Fruit fly (Drosophila melanogaster): Measurements from ENCODE around the gene CG10019.

The CG10019 gene

DNA sequence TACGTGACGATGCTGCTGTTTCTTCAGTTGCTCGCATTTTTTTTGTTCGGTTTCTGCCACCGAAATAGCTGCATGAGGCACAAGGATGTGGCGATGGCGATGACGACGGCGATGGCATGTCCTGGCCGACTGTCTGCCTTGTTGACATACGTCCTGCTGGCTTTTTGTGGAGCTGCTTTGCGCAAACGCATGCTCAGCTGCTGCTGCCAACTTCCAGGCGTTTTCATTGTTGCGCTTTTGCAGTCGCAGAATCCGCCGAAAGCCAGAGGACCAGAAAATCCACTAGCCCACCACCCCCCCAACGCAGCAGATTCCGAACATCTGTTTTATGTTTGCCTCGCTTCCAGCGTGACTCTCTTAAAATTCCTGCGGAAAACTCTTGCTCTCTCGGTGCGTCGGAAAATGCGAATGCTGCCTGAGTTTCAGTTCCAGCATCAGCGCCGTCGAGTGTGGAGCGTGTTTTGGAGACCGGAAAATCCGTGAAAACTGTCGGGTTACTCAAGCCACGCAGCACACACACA is 26.6 kb downstream of the CG10019 start, which contains the start of gene CG43707:
CG43707 (plus strand) TSS at position 426 of the 521 bp plus-strand sequence.
- TF ChIP-seq CG32006 (GFP tag; optimal IDR thresholded peaks at IDR 0.05): no peak
- TF ChIP-seq fd85E (GFP tag; optimal IDR thresholded peaks at IDR 0.05): no peak
- TF ChIP-seq CG8632 (GFP tag; optimal IDR thresholded peaks at IDR 0.05): no peak
- TF ChIP-seq pdm3 (GFP tag; optimal IDR thresholded peaks at IDR 0.05): no peak
- no peak for TF ChIP-seq CG11902 (GFP tag; optimal IDR thresholded peaks at IDR 0.05)
- TF ChIP-seq CG15336 (GFP tag; IDR thresholded peaks at IDR 0.05): no peak

DNA sequence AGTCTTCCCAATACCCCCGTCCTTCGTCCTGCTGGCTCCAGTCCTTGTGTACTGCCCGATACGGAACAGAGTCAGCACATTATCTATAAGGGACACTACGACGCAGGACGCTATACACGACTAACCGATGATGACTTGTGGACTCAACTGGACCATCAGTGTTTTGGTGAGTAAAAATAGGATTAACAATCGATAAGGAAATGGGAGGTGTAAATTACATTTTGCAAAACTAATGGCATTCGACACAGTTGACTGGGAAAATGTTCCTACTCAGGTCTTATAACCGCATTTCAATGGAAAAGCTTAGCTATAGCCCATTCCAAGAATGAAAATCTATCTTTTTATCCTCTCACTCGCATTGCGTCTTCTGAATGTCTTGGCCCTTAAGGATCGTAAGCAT is 34.9 kb downstream of the CG10019 start, which contains the start of gene CG43703:
CG43703 (plus strand) TSS at position 301 of the 400 bp plus-strand sequence.
- TF ChIP-seq fd85E (GFP tag; optimal IDR thresholded peaks at IDR 0.05): no peak
- no peak for TF ChIP-seq CG6854 (GFP tag; optimal IDR thresholded peaks at IDR 0.05)
- TF ChIP-seq Hr38 (GFP tag; optimal IDR thresholded peaks at IDR 0.05): no peak
- no peak for TF ChIP-seq Hr39 (GFP tag; optimal IDR thresholded peaks at IDR 0.05)
- no peak for TF ChIP-seq eg (GFP tag; IDR thresholded peaks at IDR 0.05)
- TF ChIP-seq Ets96B (tag; optimal IDR thresholded peaks at IDR 0.05): no peak
- TF ChIP-seq topi (GFP tag; optimal IDR thresholded peaks at IDR 0.05): no peak
- TF ChIP-seq CG7368 (GFP tag; optimal IDR thresholded peaks at IDR 0.05): no peak
- no peak for TF ChIP-seq vri (GFP tag; optimal IDR thresholded peaks at IDR 0.05)
- TF ChIP-seq Gug (GFP tag; IDR thresholded peaks at IDR 0.05): no peak
- TF ChIP-seq OdsH (GFP tag; optimal IDR thresholded peaks at IDR 0.05): no peak
- no peak for TF ChIP-seq CG11762 (GFP tag; optimal IDR thresholded peaks at IDR 0.05; ENCODE audit: insufficient read depth)
- TF ChIP-seq CG11294 (GFP tag; IDR thresholded peaks at IDR 0.05): no peak
- TF ChIP-seq Met (GFP tag; optimal IDR thresholded peaks at IDR 0.05): no peak
- TF ChIP-seq Eip78C (GFP tag): no peak
- no peak for TF ChIP-seq CG3032 (tag; optimal IDR thresholded peaks at IDR 0.05)
- TF ChIP-seq CG15336 (GFP tag; IDR thresholded peaks at IDR 0.05): no peak
- no peak for TF ChIP-seq CG4318 (GFP tag; optimal IDR thresholded peaks at IDR 0.05)
- no peak for TF ChIP-seq esn (GFP tag; optimal IDR thresholded peaks at IDR 0.05)

DNA sequence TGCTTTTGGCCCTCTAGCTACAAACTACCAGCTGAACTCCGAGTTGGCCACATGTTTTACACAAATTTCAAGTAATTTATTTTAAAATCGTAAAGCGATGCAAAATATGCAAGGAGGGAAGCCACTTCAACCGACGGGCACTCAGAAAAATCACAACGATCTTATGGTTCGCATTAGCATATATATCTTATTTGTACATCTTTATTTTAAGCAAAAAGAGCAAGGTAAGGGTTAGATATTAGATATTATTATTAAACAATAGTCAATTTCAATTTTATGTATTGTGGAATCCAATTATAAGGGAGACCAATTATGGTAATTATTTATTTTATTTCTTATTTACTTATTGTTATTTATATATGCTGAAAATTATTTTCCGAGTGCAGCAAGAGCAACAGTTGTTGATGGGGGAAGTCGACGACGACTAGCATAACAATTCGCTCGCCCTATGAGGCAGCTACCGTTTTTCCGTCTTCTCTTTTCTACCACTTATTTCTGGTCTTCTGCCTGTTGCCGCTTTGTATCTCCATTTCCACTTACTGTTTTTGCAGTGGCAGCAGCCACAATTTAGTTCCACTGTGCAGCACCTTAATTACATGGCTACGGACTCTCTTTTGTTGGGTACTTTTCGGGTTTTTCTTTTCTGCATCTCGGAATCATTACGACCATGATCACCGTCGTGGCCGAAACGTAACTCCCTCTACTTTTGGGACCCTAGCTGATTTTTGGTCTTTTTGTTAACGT is 39.6 kb downstream of the CG10019 start:
- TF ChIP-seq ss (GFP tag; optimal IDR thresholded peaks at IDR 0.05) (peak; percentile 69 to 76), CG16779 (tag; optimal IDR thresholded peaks at IDR 0.05) (peak; percentile 36), fd85E (GFP tag; optimal IDR thresholded peaks at IDR 0.05) (peak; percentile 29), CG6854 (GFP tag; optimal IDR thresholded peaks at IDR 0.05) (no peak), svp (GFP tag) (peak; percentile 73), Lpt (GFP tag; optimal IDR thresholded peaks at IDR 0.05) (peak; percentile 54), dsx (GFP tag; optimal IDR thresholded peaks at IDR 0.05; ENCODE audit: poor library complexity, severe bottlenecking) (peak; percentile 79), Hr38 (GFP tag; optimal IDR thresholded peaks at IDR 0.05) (no peak), Eip93F (GFP tag; optimal IDR thresholded peaks at IDR 0.05) (no peak), esn (GFP tag; optimal IDR thresholded peaks at IDR 0.05) (peak; percentile 70), pdm3 (GFP tag; optimal IDR thresholded peaks at IDR 0.05) (peak; percentile 36), Eip78C (GFP tag) (peak; percentile 90), CG10669 (GFP tag; optimal IDR thresholded peaks at IDR 0.05) (peak; percentile 62), lz (GFP tag; optimal IDR thresholded peaks at IDR 0.05) (peak; percentile 21), CG7368 (GFP tag; optimal IDR thresholded peaks at IDR 0.05) (no peak), CG8632 (GFP tag; optimal IDR thresholded peaks at IDR 0.05) (peak; percentile 73), Blimp-1 (GFP tag; optimal IDR thresholded peaks at IDR 0.05) (peak; percentile 5), Eip75B (GFP tag; optimal IDR thresholded peaks at IDR 0.05) (peak; percentile 45), CG6808 (GFP tag; optimal IDR thresholded peaks at IDR 0.05) (peak; percentile 69), CG32006 (GFP tag; optimal IDR thresholded peaks at IDR 0.05) (peak; percentile 73), CG3919 (GFP tag; optimal IDR thresholded peaks at IDR 0.05) (peak; percentile 61), salr (GFP tag; optimal IDR thresholded peaks at IDR 0.05) (peak in 1 of 2 experiments; percentile 66), OdsH (GFP tag; optimal IDR thresholded peaks at IDR 0.05) (peak; percentile 78), fkh (GFP tag; optimal IDR thresholded peaks at IDR 0.05) (no peak), CG11902 (GFP tag; optimal IDR thresholded peaks at IDR 0.05) (peak; percentile 1), CG6163 (GFP tag; IDR thresholded peaks at IDR 0.05) (peak; percentile 21; the same call in 1 of the 3 replicates), CG4318 (GFP tag; optimal IDR thresholded peaks at IDR 0.05) (no peak), CG11762 (GFP tag; optimal IDR thresholded peaks at IDR 0.05; ENCODE audit: insufficient read depth) (peak; percentile 71), Gug (GFP tag; IDR thresholded peaks at IDR 0.05) (no peak), achi (GFP tag; optimal IDR thresholded peaks at IDR 0.05) (peak; percentile 75), CG8119 (GFP tag; IDR thresholded peaks at IDR 0.05) (peak; percentile 87), CG1621 (tag; optimal IDR thresholded peaks at IDR 0.05) (peak; percentile 33), dac (GFP tag; optimal IDR thresholded peaks at IDR 0.05) (no peak), Ets96B (tag; optimal IDR thresholded peaks at IDR 0.05) (peak; percentile 80), CG11294 (GFP tag; IDR thresholded peaks at IDR 0.05) (0 out of 2 replicates have a peak, but pooled peaks have one; percentile 8), Smox (GFP tag; optimal IDR thresholded peaks at IDR 0.05) (peak; percentile 40)
